Fruit fly (Drosophila melanogaster) whole organism, embryonic: ENCODE measurements around the gene Indy-2.

Experiments used
- Bdp1 ChIP-seq: fragments of 200-800 bp; sonication (Bioruptor generic); optimal IDR thresholded peaks from 3 replicates; lab custom pipeline; 2016; ENCODE audit warnings: missing biosample characterization, missing genetic modification characterization
- C15 ChIP-seq: fragments of 200-800 bp; sonication (Bioruptor generic); IDR thresholded peaks from 3 replicates; pipeline ENCODE4 v1.3.6; 2022; ENCODE audit warnings: missing biosample characterization, missing genetic modification characterization
- CG11560 ChIP-seq: fragments of 200-800 bp; sonication (Bioruptor generic); IDR thresholded peaks from 3 replicates; pipeline ENCODE4 v1.3.6; 2022; ENCODE audit warnings: missing biosample characterization, missing genetic modification characterization
- CG12391 ChIP-seq: fragments of 200-800 bp; sonication (Bioruptor generic); optimal IDR thresholded peaks from 3 replicates; lab custom pipeline; 2018; ENCODE audit warnings: missing biosample characterization, mild to moderate bottlenecking, missing genetic modification characterization, moderate library complexity
- CG14965 ChIP-seq: fragments of 200-800 bp; sonication (Bioruptor generic); optimal IDR thresholded peaks from 2 replicates; lab custom pipeline; 2016; ENCODE audit warnings: missing biosample characterization, missing genetic modification characterization, borderline replicate concordance
- CG15269 ChIP-seq: fragments of 200-800 bp; sonication (Bioruptor generic); optimal IDR thresholded peaks from 2 replicates; lab custom pipeline; 2018; ENCODE audit warnings: missing biosample characterization, mild to moderate bottlenecking, missing genetic modification characterization, moderate library complexity
- CG15696 ChIP-seq: fragments of 200-800 bp; sonication (Bioruptor generic); optimal IDR thresholded peaks from 2 replicates; lab custom pipeline; 2019; ENCODE audit warnings: missing biosample characterization, mild to moderate bottlenecking, missing genetic modification characterization, moderate library complexity
- CG18619 ChIP-seq: fragments of 200-800 bp; sonication (Bioruptor generic); optimal IDR thresholded peaks from 3 replicates; lab custom pipeline; 2017; ENCODE audit warnings: missing biosample characterization, mild to moderate bottlenecking, missing genetic modification characterization
- CG2678 ChIP-seq: fragments of 200-800 bp; sonication (Bioruptor generic); optimal IDR thresholded peaks from 3 replicates; lab custom pipeline; 2019; ENCODE audit warnings: missing biosample characterization, mild to moderate bottlenecking, missing genetic modification characterization, moderate library complexity
- CG31365 ChIP-seq: fragments of 200-800 bp; sonication (Bioruptor generic); optimal IDR thresholded peaks from 2 replicates; lab custom pipeline; 2018; ENCODE audit warnings: missing biosample characterization, mild to moderate bottlenecking, missing genetic modification characterization
- CG4820 ChIP-seq: fragments of 200-800 bp; sonication (Bioruptor generic); optimal IDR thresholded peaks from 3 replicates; lab custom pipeline; 2016; ENCODE audit warnings: missing biosample characterization, missing genetic modification characterization
- CG5180 ChIP-seq: fragments of 200-800 bp; sonication (Bioruptor generic); optimal IDR thresholded peaks from 3 replicates; lab custom pipeline; 2017; ENCODE audit warnings: missing biosample characterization, missing genetic modification characterization, mild to moderate bottlenecking, moderate library complexity, missing genetic modification reagents
- CG5245 ChIP-seq: fragments of 200-800 bp; sonication (Bioruptor generic); optimal IDR thresholded peaks from 3 replicates; lab custom pipeline; 2016; ENCODE audit warnings: missing biosample characterization, missing genetic modification characterization
- CG6254 ChIP-seq: fragments of 200-800 bp; sonication (Bioruptor generic); optimal IDR thresholded peaks from 3 replicates; lab custom pipeline; 2017; ENCODE audit warnings: mild to moderate bottlenecking, missing biosample characterization, missing genetic modification reagents, missing genetic modification characterization
- CG8089 ChIP-seq: fragments of 200-800 bp; sonication (Bioruptor generic); optimal IDR thresholded peaks from 3 replicates; lab custom pipeline; 2016; ENCODE audit warnings: missing biosample characterization, missing genetic modification characterization
- CG9215 ChIP-seq: fragments of 200-800 bp; sonication (Bioruptor generic); IDR thresholded peaks from 2 replicates; pipeline ENCODE4 v1.3.6; 2022; ENCODE audit warnings: missing biosample characterization, missing genetic modification characterization
- CG9727 ChIP-seq: fragments of 200-800 bp; sonication (Bioruptor generic); optimal IDR thresholded peaks from 3 replicates; lab custom pipeline; 2017; ENCODE audit warnings: missing biosample characterization, mild to moderate bottlenecking, missing genetic modification characterization
- CoRest ChIP-seq: fragments of 200-800 bp; sonication (Bioruptor generic); optimal IDR thresholded peaks from 3 replicates; lab custom pipeline; 2018; ENCODE audit warnings: missing biosample characterization, mild to moderate bottlenecking, missing genetic modification characterization, moderate library complexity
- Dad ChIP-seq: fragments of 200-800 bp; sonication (Bioruptor generic); optimal IDR thresholded peaks from 3 replicates; lab custom pipeline; 2016; ENCODE audit warnings: missing biosample characterization, missing genetic modification characterization
- Dip2 ChIP-seq: fragments of 200-800 bp; sonication (Bioruptor generic); IDR thresholded peaks from 2 replicates; pipeline ENCODE4 v1.3.6; 2022; ENCODE audit warnings: missing biosample characterization, missing genetic modification characterization
- Doc2 ChIP-seq: fragments of 200-800 bp; sonication (Bioruptor generic); IDR thresholded peaks from 2 replicates; pipeline ENCODE4 v1.3.6; 2022; ENCODE audit warnings: missing biosample characterization, missing genetic modification characterization
- Drgx ChIP-seq: fragments of 200-800 bp; sonication (Bioruptor generic); IDR thresholded peaks from 2 replicates; pipeline ENCODE4 v1.3.6; 2022; ENCODE audit warnings: missing biosample characterization, missing genetic modification characterization
- Ets97D ChIP-seq: fragments of 200-800 bp; sonication (Bioruptor generic); optimal IDR thresholded peaks from 3 replicates; lab custom pipeline; 2016; ENCODE audit warnings: missing biosample characterization, missing genetic modification characterization
- Fer1 ChIP-seq: fragments of 200-800 bp; sonication (Bioruptor generic); optimal IDR thresholded peaks from 2 replicates; lab custom pipeline; 2017; ENCODE audit warnings: missing biosample characterization, mild to moderate bottlenecking, missing genetic modification characterization
- HLH3B ChIP-seq: fragments of 200-800 bp; sonication (Bioruptor generic); IDR thresholded peaks from 2 replicates; pipeline ENCODE4 v1.3.6; 2022; ENCODE audit warnings: missing biosample characterization, missing genetic modification characterization
- Jarid2 ChIP-seq: fragments of 200-800 bp; sonication (Bioruptor generic); optimal IDR thresholded peaks from 3 replicates; lab custom pipeline; 2017; ENCODE audit warnings: mild to moderate bottlenecking, missing biosample characterization, missing genetic modification reagents, missing genetic modification characterization
- Mes4 ChIP-seq: fragments of 200-800 bp; sonication (Bioruptor generic); optimal IDR thresholded peaks from 2 replicates; lab custom pipeline; 2016; ENCODE audit warnings: missing biosample characterization, missing genetic modification characterization
- Myb ChIP-seq: fragments of 200-800 bp; sonication (Bioruptor generic); optimal IDR thresholded peaks from 2 replicates; lab custom pipeline; 2016; ENCODE audit warnings: missing biosample characterization, missing genetic modification characterization
- NK7.1 ChIP-seq: fragments of 200-800 bp; sonication (Bioruptor generic); optimal IDR thresholded peaks from 3 replicates; lab custom pipeline; 2016; ENCODE audit warnings: missing biosample characterization, missing genetic modification characterization
- Nf-YB ChIP-seq: fragments of 200-800 bp; sonication (Bioruptor generic); optimal IDR thresholded peaks from 3 replicates; lab custom pipeline; 2019; ENCODE audit warnings: missing biosample characterization, mild to moderate bottlenecking, missing genetic modification characterization, moderate library complexity
- Sox100B ChIP-seq: fragments of 200-800 bp; sonication (Bioruptor generic); optimal IDR thresholded peaks from 3 replicates; lab custom pipeline; 2018; ENCODE audit warnings: missing biosample characterization, mild to moderate bottlenecking, missing genetic modification characterization
- bsh ChIP-seq, 2 experiments: fragments of 200-800 bp; sonication (Bioruptor generic); optimal IDR thresholded peaks; 2 replicates each; lab custom pipeline; 2017 to 2018; ENCODE audit warnings: mild to moderate bottlenecking in 2 of 2, missing biosample characterization in 2 of 2, missing genetic modification characterization in 2 of 2, moderate library complexity in 1 of 2
- danr ChIP-seq: fragments of 200-800 bp; sonication (Bioruptor generic); IDR thresholded peaks from 2 replicates; pipeline ENCODE4 v1.3.6; 2022; ENCODE audit warnings: missing biosample characterization, missing genetic modification characterization
- dpn ChIP-seq, 2 experiments: fragments of 200-800 bp; sonication (Bioruptor generic); optimal IDR thresholded peaks; 3 replicates each; lab custom pipeline; 2016; ENCODE audit warnings: missing biosample characterization in 2 of 2, missing genetic modification characterization in 2 of 2
- ems ChIP-seq: fragments of 200-800 bp; sonication (Bioruptor generic); optimal IDR thresholded peaks from 3 replicates; lab custom pipeline; 2016; ENCODE audit warnings: missing biosample characterization, missing genetic modification characterization
- esg ChIP-seq: fragments of 200-800 bp; sonication (Bioruptor generic); conservative IDR thresholded peaks from 2 replicates; pipeline ENCODE4 v1.3.6; 2022; ENCODE audit warnings: missing biosample characterization, missing genetic modification characterization
- exex ChIP-seq: fragments of 200-800 bp; sonication (Bioruptor generic); optimal IDR thresholded peaks from 4 replicates; lab custom pipeline; 2018; ENCODE audit warnings: missing biosample characterization, mild to moderate bottlenecking, missing genetic modification characterization, moderate library complexity
- hb ChIP-seq: fragments of 200-800 bp; sonication (Bioruptor generic); IDR thresholded peaks from 3 replicates; pipeline ENCODE4 v1.3.6; 2022; ENCODE audit warnings: missing biosample characterization, missing genetic modification characterization; ENCODE audit not compliant: partially characterized antibody
- jigr1 ChIP-seq: fragments of 200-800 bp; sonication (Bioruptor generic); IDR thresholded peaks from 3 replicates; pipeline ENCODE4 v1.3.6; 2022; ENCODE audit warnings: missing biosample characterization, missing genetic modification characterization
- ken ChIP-seq: fragments of 200-800 bp; sonication (Bioruptor generic); IDR thresholded peaks from 3 replicates; pipeline ENCODE4 v1.3.6; 2022; ENCODE audit warnings: missing biosample characterization, missing genetic modification characterization
- lilli ChIP-seq: fragments of 200-800 bp; sonication (Bioruptor generic); optimal IDR thresholded peaks from 3 replicates; lab custom pipeline; 2016; ENCODE audit warnings: missing biosample characterization, missing genetic modification characterization
- maf-S ChIP-seq: fragments of 200-800 bp; sonication (Bioruptor generic); optimal IDR thresholded peaks from 2 replicates; lab custom pipeline; 2016; ENCODE audit warnings: missing biosample characterization, missing genetic modification characterization
- nmo ChIP-seq: fragments of 200-800 bp; sonication (Bioruptor generic); optimal IDR thresholded peaks from 2 replicates; lab custom pipeline; 2018; ENCODE audit warnings: missing biosample characterization, mild to moderate bottlenecking, missing genetic modification characterization, moderate library complexity
- pnt ChIP-seq: fragments of 200-800 bp; sonication (Bioruptor generic); optimal IDR thresholded peaks from 3 replicates; lab custom pipeline; 2016; ENCODE audit warnings: missing biosample characterization, missing genetic modification characterization
- sc ChIP-seq, 3 experiments: fragments of >200 bp in 2 of 3; fragments of 200-800 bp in 1 of 3; sonication (Bioruptor generic) in 1 of 3; optimal IDR thresholded peaks; 2 replicates in 2 of 3; 3 replicates in 1 of 3; lab custom pipeline; 2017; ENCODE audit warnings: mild to moderate bottlenecking in 1 of 3, missing biosample characterization in 1 of 3, missing genetic modification characterization in 1 of 3, missing genetic modification reagents in 1 of 3
- schlank ChIP-seq: fragments of 200-800 bp; sonication (Bioruptor generic); optimal IDR thresholded peaks from 2 replicates; lab custom pipeline; 2018; ENCODE audit warnings: missing biosample characterization, mild to moderate bottlenecking, missing genetic modification characterization
- sob ChIP-seq: fragments of 200-800 bp; sonication (Bioruptor generic); IDR thresholded peaks from 2 replicates; pipeline ENCODE4 v1.3.6; 2022; ENCODE audit warnings: missing biosample characterization, missing genetic modification characterization
- tx ChIP-seq: fragments of 200-800 bp; sonication (Bioruptor generic); optimal IDR thresholded peaks from 2 replicates; lab custom pipeline; 2016; ENCODE audit warnings: missing biosample characterization, missing genetic modification characterization
- unc-4 ChIP-seq: fragments of 200-800 bp; sonication (Bioruptor generic); IDR thresholded peaks from 2 replicates; pipeline ENCODE4 v1.3.6; 2022; ENCODE audit warnings: missing biosample characterization, missing genetic modification characterization; ENCODE audit not compliant: partially characterized antibody
- zf30C ChIP-seq: fragments of 200-800 bp; sonication (Bioruptor generic); optimal IDR thresholded peaks from 3 replicates; lab custom pipeline; 2018; ENCODE audit warnings: missing biosample characterization, mild to moderate bottlenecking, missing genetic modification characterization

Indy-2 gene

dm6 chr3R:19999474-19999873 is 43.1 kb upstream of the Indy-2 start:
- no peak for TF ChIP-seq zf30C
- TF ChIP-seq lilli (GFP tag; lab: Kevin White, UChicago) = peak; percentile 48
- TF ChIP-seq CG5180 (GFP tag; lab: Kevin White, UChicago) = peak; percentile 36
- TF ChIP-seq Bdp1 (GFP tag; lab: Kevin White, UChicago) = no peak
- peak; percentile 61 for TF ChIP-seq CG18619 (GFP tag; lab: Kevin White, UChicago)
- no peak for TF ChIP-seq Mes4 (GFP tag; lab: Kevin White, UChicago)
- peak; percentile 78 for TF ChIP-seq esg (GFP tag; lab: Robert Waterston, UW)
- peak; percentile 65 for TF ChIP-seq Nf-YB (GFP tag; lab: Kevin White, UChicago)
- TF ChIP-seq nmo (GFP tag; lab: Kevin White, UChicago) = peak; percentile 86
- peak; percentile 21 to 92 for TF ChIP-seq bsh (GFP tag; optimal IDR thresholded peaks at IDR 0.05; lab: Kevin White, UChicago)
- peak; percentile 88 for TF ChIP-seq Drgx
- TF ChIP-seq Fer1 = peak; percentile 85
- peak; percentile 89 for TF ChIP-seq CG15696 (tag; lab: Kevin White, UChicago)
- peak; percentile 28 for TF ChIP-seq Jarid2
- TF ChIP-seq sc (optimal IDR thresholded peaks at IDR 0.05; lab: Kevin White, UChicago) = no peak
- peak; percentile 38 for TF ChIP-seq sc (GFP tag; optimal IDR thresholded peaks at IDR 0.05; lab: Kevin White, UChicago)
- TF ChIP-seq maf-S (GFP tag; lab: Kevin White, UChicago) = no peak
- peak in 1 of 2 experiments; percentile 73 for TF ChIP-seq dpn (GFP tag; optimal IDR thresholded peaks at IDR 0.05; lab: Kevin White, UChicago)
- TF ChIP-seq CG9215 (GFP tag; lab: Robert Waterston, UW) = no peak; the same call in 1 of the 2 replicates
- peak; percentile 2 for TF ChIP-seq schlank (tag; lab: Kevin White, UChicago)
- TF ChIP-seq CG15269 (tag; lab: Kevin White, UChicago) = peak; percentile 87
- TF ChIP-seq Sox100B (GFP tag; lab: Kevin White, UChicago) = peak; percentile 77
- TF ChIP-seq ems (GFP tag; lab: Kevin White, UChicago) = peak; percentile 26
- no peak for TF ChIP-seq CG14965 (GFP tag; lab: Kevin White, UChicago)
- TF ChIP-seq CG8089 = no peak
- TF ChIP-seq Doc2 = no peak
- TF ChIP-seq Ets97D (GFP tag; lab: Kevin White, UChicago) = no peak
- no peak for TF ChIP-seq pnt
- TF ChIP-seq CG12391 (tag; lab: Kevin White, UChicago) = peak; percentile 89
- TF ChIP-seq CG31365 (tag; lab: Kevin White, UChicago) = no peak
- no peak for TF ChIP-seq tx
- TF ChIP-seq sob = peak; percentile 82
- no peak for TF ChIP-seq Dip2 (GFP tag; lab: Robert Waterston, UW)
- no peak for TF ChIP-seq hb (GFP tag; lab: Robert Waterston, UW)
- peak; percentile 40 for TF ChIP-seq CG4820
- TF ChIP-seq CG6254 (GFP tag; lab: Kevin White, UChicago) = peak; percentile 42
- peak; percentile 83 for TF ChIP-seq CG9727 (GFP tag; lab: Kevin White, UChicago)
- TF ChIP-seq CG11560 (tag; lab: Robert Waterston, UW) = no peak
- peak; percentile 71; the same call in 1 of the 3 replicates for TF ChIP-seq jigr1
- TF ChIP-seq unc-4 (GFP tag; lab: Robert Waterston, UW) = no peak
- no peak for TF ChIP-seq danr (GFP tag; lab: Robert Waterston, UW)
- TF ChIP-seq Myb (GFP tag; lab: Kevin White, UChicago) = no peak
- peak; percentile 84 for TF ChIP-seq HLH3B (GFP tag; lab: Robert Waterston, UW)
- peak; percentile 67 for TF ChIP-seq CG5245 (GFP tag; lab: Kevin White, UChicago)
- peak; percentile 89 for TF ChIP-seq CoRest (tag; lab: Kevin White, UChicago)
- TF ChIP-seq ken (GFP tag; lab: Robert Waterston, UW) = peak; percentile 45; the same call in 1 of the 3 replicates
- no peak for TF ChIP-seq NK7.1 (GFP tag; lab: Kevin White, UChicago)
- peak; percentile 88 for TF ChIP-seq CG2678 (tag; lab: Kevin White, UChicago)
- peak; percentile 68; the same call in 1 of the 3 replicates for TF ChIP-seq C15
- TF ChIP-seq exex (tag; lab: Kevin White, UChicago) = peak; percentile 39
- no peak for TF ChIP-seq Dad (GFP tag; lab: Kevin White, UChicago)
